Worm (Caenorhabditis elegans) whole organism, late embryonic: ENCODE data around the gene Y55F3BR.11.
A peak's percentile ranks its signal among the peaks of the same experiment; 100 is the strongest.

Experiments
- C08G9.2 ChIP-seq: sonication (generic microtip); optimal IDR thresholded peaks from 2 replicates; lab custom pipeline; 2016; ENCODE audit warnings: mild to moderate bottlenecking, missing genetic modification characterization, moderate library complexity, missing compliant biosample characterization
- C38D4.7 ChIP-seq: fragments of 200-800 bp; sonication (Bioruptor generic); optimal IDR thresholded peaks from 2 replicates; lab custom pipeline; 2018; ENCODE audit warnings: mild to moderate bottlenecking, missing genetic modification characterization, moderate library complexity, missing compliant biosample characterization
- F13H6.1 ChIP-seq: sonication (generic microtip); optimal IDR thresholded peaks from 2 replicates; lab custom pipeline; 2016; ENCODE audit warnings: missing genetic modification characterization, missing compliant biosample characterization
- K09A11.1 ChIP-seq: sonication (generic microtip); optimal IDR thresholded peaks from 2 replicates; lab custom pipeline; 2017; ENCODE audit warnings: antibody characterized with exemption, mild to moderate bottlenecking, missing genetic modification characterization, missing compliant biosample characterization; ENCODE audit not compliant: insufficient read depth
- T23F11.4 ChIP-seq: fragments of 200-800 bp; sonication (Bioruptor generic); optimal IDR thresholded peaks from 2 replicates; lab custom pipeline; 2018; ENCODE audit warnings: mild to moderate bottlenecking, missing genetic modification characterization, missing compliant biosample characterization
- Y22D7AL.16 ChIP-seq: sonication (generic microtip); optimal IDR thresholded peaks from 2 replicates; lab custom pipeline; 2016; ENCODE audit warnings: missing genetic modification characterization, missing compliant biosample characterization
- ceh-2 ChIP-seq: sonication (generic microtip); optimal IDR thresholded peaks from 2 replicates; lab custom pipeline; 2016; ENCODE audit warnings: missing genotype, missing genetic modification characterization, missing compliant biosample characterization
- ceh-30 ChIP-seq: fragments of 150-350 bp; optimal IDR thresholded peaks from 2 replicates; lab custom pipeline; 2014; ENCODE audit warnings: missing biosample characterization, missing genetic modification characterization
- ceh-31 ChIP-seq: sonication (generic microtip); optimal IDR thresholded peaks from 2 replicates; lab custom pipeline; 2016; ENCODE audit warnings: missing genetic modification characterization, missing compliant biosample characterization
- ceh-34 ChIP-seq: sonication (generic microtip); optimal IDR thresholded peaks from 2 replicates; lab custom pipeline; 2016; ENCODE audit warnings: mild to moderate bottlenecking, missing genetic modification characterization, missing compliant biosample characterization
- ceh-48 ChIP-seq: sonication (generic microtip); optimal IDR thresholded peaks from 2 replicates; lab custom pipeline; 2016; ENCODE audit warnings: missing genetic modification characterization, inconsistent platforms, missing compliant biosample characterization
- ceh-6 ChIP-seq: fragments of 200-800 bp; sonication (Bioruptor generic); optimal IDR thresholded peaks from 2 replicates; lab custom pipeline; 2018; ENCODE audit warnings: mild to moderate bottlenecking, missing genetic modification characterization, missing compliant biosample characterization
- ceh-9 ChIP-seq: sonication (generic microtip); optimal IDR thresholded peaks from 2 replicates; lab custom pipeline; 2016; ENCODE audit warnings: mild to moderate bottlenecking, missing genetic modification characterization, inconsistent platforms, missing compliant biosample characterization
- che-1 ChIP-seq: sonication (generic microtip); optimal IDR thresholded peaks from 2 replicates; lab custom pipeline; 2016; ENCODE audit warnings: mild to moderate bottlenecking, missing genetic modification characterization, missing compliant biosample characterization
- dve-1 ChIP-seq: sonication (generic microtip); optimal IDR thresholded peaks from 2 replicates; lab custom pipeline; 2017; ENCODE audit warnings: antibody characterized with exemption, mild to moderate bottlenecking, missing genetic modification characterization, missing compliant biosample characterization
- elt-2 ChIP-seq: sonication (generic microtip); optimal IDR thresholded peaks from 2 replicates; lab custom pipeline; 2016; ENCODE audit warnings: missing genetic modification reagents, missing genetic modification characterization, missing compliant biosample characterization
- ets-4 ChIP-seq: sonication (generic microtip); optimal IDR thresholded peaks from 2 replicates; lab custom pipeline; 2016; ENCODE audit warnings: missing genetic modification characterization, missing compliant biosample characterization
- fkh-10 ChIP-seq: fragments of 150-350 bp; optimal IDR thresholded peaks from 2 replicates; lab custom pipeline; 2014; ENCODE audit warnings: missing biosample characterization, missing genetic modification reagents, missing genetic modification characterization
- gmeb-2 ChIP-seq: sonication (generic microtip); optimal IDR thresholded peaks from 2 replicates; lab custom pipeline; 2016; ENCODE audit warnings: missing genetic modification characterization, inconsistent platforms, missing compliant biosample characterization
- hlh-30 ChIP-seq: sonication (generic microtip); optimal IDR thresholded peaks from 2 replicates; lab custom pipeline; 2017; ENCODE audit warnings: antibody characterized with exemption, missing genetic modification characterization, missing compliant biosample characterization; ENCODE audit not compliant: insufficient read depth
- hlh-6 ChIP-seq: sonication (generic microtip); optimal IDR thresholded peaks from 2 replicates; lab custom pipeline; 2016; ENCODE audit warnings: missing genotype, missing genetic modification characterization, missing compliant biosample characterization
- hlh-8 ChIP-seq: sonication (generic microtip); optimal IDR thresholded peaks from 2 replicates; lab custom pipeline; 2016; ENCODE audit warnings: missing genotype, missing genetic modification characterization, missing compliant biosample characterization
- lim-6 ChIP-seq: sonication (generic microtip); optimal IDR thresholded peaks from 2 replicates; lab custom pipeline; 2016; ENCODE audit warnings: missing genetic modification characterization, missing compliant biosample characterization
- lin-11 ChIP-seq: fragments of 200-800 bp; sonication (Bioruptor generic); optimal IDR thresholded peaks from 2 replicates; lab custom pipeline; 2018; ENCODE audit warnings: mild to moderate bottlenecking, missing genetic modification characterization, missing compliant biosample characterization
- madf-2 ChIP-seq: sonication (generic microtip); optimal IDR thresholded peaks from 2 replicates; lab custom pipeline; 2017; ENCODE audit warnings: missing genetic modification characterization, missing compliant biosample characterization
- nfya-1 ChIP-seq: sonication (generic microtip); optimal IDR thresholded peaks from 2 replicates; lab custom pipeline; 2017; ENCODE audit warnings: missing genetic modification characterization, mild to moderate bottlenecking, missing compliant biosample characterization, antibody characterized with exemption, moderate library complexity
- nhr-11 ChIP-seq: fragments of 150-350 bp; optimal IDR thresholded peaks from 2 replicates; lab custom pipeline; 2014; ENCODE audit warnings: missing biosample characterization, missing genetic modification characterization
- nhr-232 ChIP-seq: sonication (generic microtip); optimal IDR thresholded peaks from 2 replicates; lab custom pipeline; 2016; ENCODE audit warnings: missing genetic modification characterization, missing compliant biosample characterization
- npax-4 ChIP-seq: sonication (generic microtip); optimal IDR thresholded peaks from 2 replicates; lab custom pipeline; 2016; ENCODE audit warnings: missing genetic modification characterization, missing compliant biosample characterization
- pag-3 ChIP-seq: sonication (generic microtip); optimal IDR thresholded peaks from 2 replicates; lab custom pipeline; 2016; ENCODE audit warnings: missing compliant biosample characterization, missing genetic modification characterization, borderline replicate concordance
- pat-9 ChIP-seq: fragments of 200-800 bp; sonication (Bioruptor generic); optimal IDR thresholded peaks from 2 replicates; lab custom pipeline; 2018; ENCODE audit warnings: mild to moderate bottlenecking, missing genetic modification characterization, moderate library complexity, missing compliant biosample characterization
- pha-2 ChIP-seq: sonication (generic microtip); optimal IDR thresholded peaks from 2 replicates; lab custom pipeline; 2017; ENCODE audit warnings: mild to moderate bottlenecking, missing genetic modification characterization, missing compliant biosample characterization
- pha-4 ChIP-seq: fragments of 150-350 bp; optimal IDR thresholded peaks from 2 replicates; lab custom pipeline; 2018; ENCODE audit warnings: missing biosample characterization, missing genetic modification reagents, missing genetic modification characterization
- pqm-1 ChIP-seq: sonication (generic microtip); optimal IDR thresholded peaks from 2 replicates; lab custom pipeline; 2016; ENCODE audit warnings: missing genetic modification characterization, missing compliant biosample characterization
- ref-2 ChIP-seq: sonication (generic microtip); optimal IDR thresholded peaks from 2 replicates; lab custom pipeline; 2016; ENCODE audit warnings: missing genetic modification characterization, missing compliant biosample characterization
- rnt-1 ChIP-seq: sonication (generic microtip); optimal IDR thresholded peaks from 2 replicates; lab custom pipeline; 2016; ENCODE audit warnings: missing genetic modification characterization, missing compliant biosample characterization
- sox-2 ChIP-seq: fragments of 200-800 bp; sonication (Bioruptor generic); IDR thresholded peaks from 2 replicates; pipeline ENCODE4 v1.3.6; 2022; ENCODE audit warnings: missing genetic modification reagents, missing genetic modification characterization, missing compliant biosample characterization
- sox-4 ChIP-seq: sonication (generic microtip); optimal IDR thresholded peaks from 2 replicates; lab custom pipeline; 2017; ENCODE audit warnings: mild to moderate bottlenecking, missing genetic modification characterization, inconsistent platforms, missing compliant biosample characterization
- tbx-2 ChIP-seq: sonication (generic microtip); optimal IDR thresholded peaks from 2 replicates; lab custom pipeline; 2016; ENCODE audit warnings: missing genetic modification characterization, missing compliant biosample characterization
- ttx-3 ChIP-seq: sonication (generic microtip); optimal IDR thresholded peaks from 2 replicates; lab custom pipeline; 2016; ENCODE audit warnings: missing genetic modification reagents, missing genetic modification characterization, missing compliant biosample characterization
- unc-3 ChIP-seq, 2 experiments: fragments of 200-800 bp in 1 of 2; sonication (Bioruptor generic) in 1 of 2; sonication (generic microtip) in 1 of 2; conservative IDR thresholded peaks in 1 of 2; optimal IDR thresholded peaks in 1 of 2; 2 replicates each; pipeline versions ENCODE4 v1.3.6 to Lab custom; 2016 to 2022; ENCODE audit warnings: missing compliant biosample characterization in 2 of 2, missing genetic modification characterization in 2 of 2, missing genetic modification reagents in 1 of 2
- unc-42 ChIP-seq: sonication (generic microtip); optimal IDR thresholded peaks from 2 replicates; lab custom pipeline; 2016; ENCODE audit warnings: missing genotype, missing genetic modification characterization, missing compliant biosample characterization
- ztf-16 ChIP-seq: sonication (generic microtip); optimal IDR thresholded peaks from 2 replicates; lab custom pipeline; 2017; ENCODE audit warnings: missing genetic modification characterization, missing compliant biosample characterization

Gene Y55F3BR.11

ce11 chrIV:833517-833916 lies 21.5 kb upstream of the Y55F3BR.11 start:
- TF ChIP-seq ceh-34, result no peak
- TF ChIP-seq pat-9 (tag; lab: Kevin White, UChicago), result no peak
- TF ChIP-seq pqm-1 (tag; lab: Kevin White, UChicago), result no peak
- peak; percentile 15 for TF ChIP-seq nfya-1 (tag; lab: Kevin White, UChicago)
- no peak for TF ChIP-seq hlh-6
- no peak for TF ChIP-seq pag-3 (tag; lab: Kevin White, UChicago)
- TF ChIP-seq ceh-30 (tag; lab: Kevin White, UChicago), result no peak

ce11 chrIV:842095-842494 lies 12.9 kb upstream of the Y55F3BR.11 start, which contains the start of gene Y55F3BR.6:
Y55F3BR.6 (minus strand) TSS chrIV:842126.
- TF ChIP-seq lim-6 (tag; lab: Kevin White, UChicago) (no peak), ceh-30 (tag; lab: Kevin White, UChicago) (no peak), sox-2 (GFP tag; lab: Robert Waterston, UW) (no peak), nhr-11 (no peak), T23F11.4 (no peak), unc-42 (tag; lab: Kevin White, UChicago) (no peak), tbx-2 (tag; lab: Kevin White, UChicago) (no peak), ttx-3 (tag; lab: Kevin White, UChicago) (no peak), ref-2 (tag; lab: Kevin White, UChicago) (no peak), ceh-2 (tag; lab: Kevin White, UChicago) (no peak), unc-3 (GFP tag; conservative IDR thresholded peaks at IDR 0.05; lab: Robert Waterston, UW) (no peak), unc-3 (tag; optimal IDR thresholded peaks at IDR 0.05; lab: Kevin White, UChicago) (no peak), rnt-1 (tag; lab: Kevin White, UChicago) (no peak), pat-9 (tag; lab: Kevin White, UChicago) (no peak), che-1 (tag; lab: Kevin White, UChicago) (no peak), K09A11.1 (no peak), Y22D7AL.16 (tag; lab: Kevin White, UChicago) (no peak)

- TF ChIP-seq fkh-10 (GFP tag; lab: Kevin White, UChicago) (no peak), pqm-1 (tag; lab: Kevin White, UChicago) (no peak), ets-4 (no peak), K09A11.1 (peak; percentile 6), Y22D7AL.16 (tag; lab: Kevin White, UChicago) (peak; percentile 57), che-1 (tag; lab: Kevin White, UChicago) (peak; percentile 53), nfya-1 (tag; lab: Kevin White, UChicago) (peak; percentile 20), ztf-16 (tag; lab: Kevin White, UChicago) (peak; percentile 8), elt-2 (tag; lab: Kevin White, UChicago) (peak; percentile 64), ceh-34 (peak; percentile 14), hlh-6 (peak; percentile 33), pat-9 (tag; lab: Kevin White, UChicago) (peak; percentile 16), gmeb-2 (tag; lab: Kevin White, UChicago) (peak; percentile 58), pha-2 (tag; lab: Kevin White, UChicago) (no peak), ceh-31 (tag; lab: Kevin White, UChicago) (peak; percentile 36), dve-1 (tag; lab: Kevin White, UChicago) (peak; percentile 12), ceh-48 (peak; percentile 22), ceh-6 (GFP tag; lab: Kevin White, UChicago) (peak; percentile 61), nhr-232 (tag; lab: Kevin White, UChicago) (peak; percentile 39), hlh-30 (tag; lab: Kevin White, UChicago) (no peak), F13H6.1 (tag; lab: Kevin White, UChicago) (peak; percentile 39), tbx-2 (tag; lab: Kevin White, UChicago) (peak; percentile 34), pha-4 (tag; lab: Kevin White, UChicago) (no peak), C38D4.7 (GFP tag; lab: Kevin White, UChicago) (peak; percentile 30), madf-2 (tag; lab: Kevin White, UChicago) (peak; percentile 23), C08G9.2 (tag; lab: Kevin White, UChicago) (peak; percentile 14), hlh-8 (tag; lab: Kevin White, UChicago) (peak; percentile 26), npax-4 (tag; lab: Kevin White, UChicago) (no peak), rnt-1 (tag; lab: Kevin White, UChicago) (peak; percentile 31), unc-3 (GFP tag; conservative IDR thresholded peaks at IDR 0.05; lab: Robert Waterston, UW) (peak; percentile 69), unc-3 (tag; optimal IDR thresholded peaks at IDR 0.05; lab: Kevin White, UChicago) (no peak), ref-2 (tag; lab: Kevin White, UChicago) (peak; percentile 13), lin-11 (tag; lab: Kevin White, UChicago) (peak; percentile 37), sox-4 (tag; lab: Kevin White, UChicago) (peak; percentile 58), ceh-9 (tag; lab: Kevin White, UChicago) (no peak)
Observed at ce11 chrIV:842630-843029, 12.4 kb upstream of the Y55F3BR.11 start.
